Fruit fly (Drosophila melanogaster): ENCODE data around the gene CG5103.

CG5103 gene

DNA sequence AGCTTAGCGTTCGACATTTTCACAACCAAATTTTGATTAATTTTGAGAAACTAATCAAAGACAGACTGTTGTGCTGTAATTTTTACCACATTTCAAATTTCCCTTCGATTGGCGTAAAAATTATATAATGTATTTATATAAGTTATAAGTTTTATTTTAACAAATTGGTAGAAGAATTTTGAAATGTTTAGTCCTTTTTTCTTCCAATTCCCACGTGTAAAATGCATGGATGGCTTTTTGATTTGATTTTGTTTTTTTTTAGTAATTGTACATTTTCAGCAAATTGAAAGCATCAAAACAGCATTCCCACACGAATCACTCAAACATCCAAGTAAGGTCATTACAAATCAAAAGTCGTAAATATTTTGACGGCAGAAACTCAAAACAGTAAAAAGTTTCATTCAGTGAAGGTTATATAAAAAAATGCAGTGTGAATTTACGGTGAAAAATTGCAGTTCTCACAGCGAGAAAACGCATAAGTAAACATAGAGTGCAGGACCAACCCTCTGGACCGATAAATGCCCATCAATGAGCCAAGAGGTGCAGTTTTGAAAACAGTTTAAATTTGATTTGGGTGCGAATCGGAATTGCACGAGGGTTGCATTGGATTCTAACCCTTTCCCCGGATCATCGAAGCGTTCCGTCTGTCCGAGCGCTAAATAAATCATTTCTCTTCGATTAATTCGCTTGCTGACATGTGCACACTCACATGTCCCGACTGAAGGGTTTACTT, at the start of gene CG5103:
CG5103 (minus strand) TSS at position 51 of the 733 bp plus-strand sequence.
- no peak for TF ChIP-seq Clk (GFP tag; optimal IDR thresholded peaks at IDR 0.05)
- TF ChIP-seq CG11617 (GFP tag; optimal IDR thresholded peaks at IDR 0.05), result no peak
- no peak for TF ChIP-seq CG14711 (tag; optimal IDR thresholded peaks at IDR 0.05)
- TF ChIP-seq cnc (optimal IDR thresholded peaks at IDR 0.05), result no peak
- no peak for TF ChIP-seq Crg-1 (GFP tag; optimal IDR thresholded peaks at IDR 0.05)
- no peak for TF ChIP-seq CG7045 (GFP tag; optimal IDR thresholded peaks at IDR 0.05)
- no peak for TF ChIP-seq toe (GFP tag; optimal IDR thresholded peaks at IDR 0.05)
- no peak for TF ChIP-seq cic (GFP tag; optimal IDR thresholded peaks at IDR 0.05)
- TF ChIP-seq ovo (GFP tag; optimal IDR thresholded peaks at IDR 0.05), result no peak
- no peak for TF ChIP-seq CG1620 (GFP tag; optimal IDR thresholded peaks at IDR 0.05)
- no peak for TF ChIP-seq kay (GFP tag; ENCODE audit: borderline replicate concordance)
- no peak for TF ChIP-seq CG5204 (GFP tag; optimal IDR thresholded peaks at IDR 0.05)
- TF ChIP-seq bab1 (GFP tag; optimal IDR thresholded peaks at IDR 0.05), result no peak
- no peak for TF ChIP-seq CG7101 (tag; optimal IDR thresholded peaks at IDR 0.05)
- TF ChIP-seq CG12768 (GFP tag; optimal IDR thresholded peaks at IDR 0.05), result no peak

DNA sequence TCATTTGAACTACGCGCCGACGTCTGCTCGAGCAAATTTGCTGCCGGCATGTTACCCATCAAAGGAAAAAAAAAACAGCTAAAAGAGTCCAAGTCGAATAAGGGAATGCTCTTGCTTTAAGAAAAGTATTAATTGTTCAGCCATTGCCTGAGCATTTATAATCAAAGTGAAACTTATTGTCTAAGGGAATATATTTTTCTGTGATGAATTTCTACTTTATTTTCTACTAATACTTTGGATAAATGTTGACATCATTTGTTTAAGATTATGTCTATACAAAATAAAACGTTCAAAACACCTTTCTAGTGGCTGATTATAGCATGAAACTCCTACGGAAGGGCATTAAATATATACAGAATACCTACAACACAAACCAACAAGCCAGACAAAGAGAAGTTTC, 40.2 kb upstream of the CG5103 start:
- no peak for TF ChIP-seq kay (GFP tag; ENCODE audit: borderline replicate concordance)
- no peak for TF ChIP-seq toe (GFP tag; optimal IDR thresholded peaks at IDR 0.05)
- TF ChIP-seq CG5204 (GFP tag; optimal IDR thresholded peaks at IDR 0.05), result no peak
- no peak for TF ChIP-seq CG14711 (tag; optimal IDR thresholded peaks at IDR 0.05)
- TF ChIP-seq Hr96 (GFP tag; optimal IDR thresholded peaks at IDR 0.05), result no peak

DNA sequence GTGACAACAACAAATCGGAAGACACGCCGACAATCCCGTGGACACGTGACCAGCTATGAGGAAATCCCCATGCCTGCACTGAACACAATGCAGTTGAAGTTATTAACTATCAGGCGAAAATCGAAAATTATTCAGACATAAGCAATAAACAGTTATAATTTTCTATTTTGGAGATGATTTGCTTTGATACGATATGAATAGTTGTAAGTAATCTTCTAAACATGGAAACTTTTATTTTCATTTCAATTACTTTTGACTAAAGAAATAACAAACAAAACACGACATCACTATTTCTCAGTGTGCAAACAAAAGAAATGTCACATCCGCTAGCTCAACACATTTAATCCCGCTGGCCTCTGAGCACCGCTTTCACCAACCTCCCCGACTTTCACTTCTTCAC, 35.0 kb upstream of the CG5103 start:
- TF ChIP-seq tj (GFP tag; optimal IDR thresholded peaks at IDR 0.05) (no peak), pad (GFP tag; optimal IDR thresholded peaks at IDR 0.05) (no peak), Clk (GFP tag; optimal IDR thresholded peaks at IDR 0.05) (no peak), kay (GFP tag; ENCODE audit: borderline replicate concordance) (no peak), Mnt (GFP tag; optimal IDR thresholded peaks at IDR 0.05) (no peak), CG5204 (GFP tag; optimal IDR thresholded peaks at IDR 0.05) (no peak), CG7045 (GFP tag; optimal IDR thresholded peaks at IDR 0.05) (no peak), CG11617 (GFP tag; optimal IDR thresholded peaks at IDR 0.05) (no peak), ovo (GFP tag; optimal IDR thresholded peaks at IDR 0.05) (no peak), CG33017 (tag; optimal IDR thresholded peaks at IDR 0.05) (no peak), CG1620 (GFP tag; optimal IDR thresholded peaks at IDR 0.05) (no peak), cnc (optimal IDR thresholded peaks at IDR 0.05) (no peak), CG14711 (tag; optimal IDR thresholded peaks at IDR 0.05) (no peak), toe (GFP tag; optimal IDR thresholded peaks at IDR 0.05) (no peak), CG12768 (GFP tag; optimal IDR thresholded peaks at IDR 0.05) (no peak), CG7101 (tag; optimal IDR thresholded peaks at IDR 0.05) (no peak), bab1 (GFP tag; optimal IDR thresholded peaks at IDR 0.05) (no peak), cic (GFP tag; optimal IDR thresholded peaks at IDR 0.05) (no peak), Crg-1 (GFP tag; optimal IDR thresholded peaks at IDR 0.05) (no peak), Hr96 (GFP tag; optimal IDR thresholded peaks at IDR 0.05) (no peak)

DNA sequence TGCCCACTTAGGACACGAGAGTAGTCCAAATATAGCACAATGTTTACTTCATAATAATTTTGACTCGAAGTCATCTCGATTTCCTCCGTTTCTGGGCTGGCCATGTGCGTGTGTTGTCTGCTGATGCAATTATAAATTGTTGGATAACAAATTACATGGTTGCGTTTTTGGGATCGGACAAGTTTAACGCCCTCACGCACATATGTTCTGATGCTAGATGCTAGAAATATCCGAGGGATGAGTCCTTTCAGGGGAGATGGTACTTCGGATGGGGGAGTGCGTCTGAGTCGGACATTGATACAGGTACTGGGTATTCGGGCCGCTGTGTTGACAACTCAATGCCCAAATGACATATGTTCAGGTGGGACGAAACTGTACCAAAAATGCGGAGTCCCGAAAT, 21.9 kb upstream of the CG5103 start:
- TF ChIP-seq CG7045 (GFP tag; optimal IDR thresholded peaks at IDR 0.05), result no peak
- TF ChIP-seq tj (GFP tag; optimal IDR thresholded peaks at IDR 0.05), result no peak
- no peak for TF ChIP-seq CG14711 (tag; optimal IDR thresholded peaks at IDR 0.05)
- TF ChIP-seq toe (GFP tag; optimal IDR thresholded peaks at IDR 0.05), result no peak
- TF ChIP-seq ovo (GFP tag; optimal IDR thresholded peaks at IDR 0.05), result no peak
- no peak for TF ChIP-seq CG7101 (tag; optimal IDR thresholded peaks at IDR 0.05)
- no peak for TF ChIP-seq cnc (optimal IDR thresholded peaks at IDR 0.05)
- TF ChIP-seq CG33017 (tag; optimal IDR thresholded peaks at IDR 0.05), result no peak
- TF ChIP-seq CG11617 (GFP tag; optimal IDR thresholded peaks at IDR 0.05), result no peak
- no peak for TF ChIP-seq Crg-1 (GFP tag; optimal IDR thresholded peaks at IDR 0.05)
- TF ChIP-seq Mnt (GFP tag; optimal IDR thresholded peaks at IDR 0.05), result no peak
- no peak for TF ChIP-seq pad (GFP tag; optimal IDR thresholded peaks at IDR 0.05)
- no peak for TF ChIP-seq bab1 (GFP tag; optimal IDR thresholded peaks at IDR 0.05)
- no peak for TF ChIP-seq Hr96 (GFP tag; optimal IDR thresholded peaks at IDR 0.05)

DNA sequence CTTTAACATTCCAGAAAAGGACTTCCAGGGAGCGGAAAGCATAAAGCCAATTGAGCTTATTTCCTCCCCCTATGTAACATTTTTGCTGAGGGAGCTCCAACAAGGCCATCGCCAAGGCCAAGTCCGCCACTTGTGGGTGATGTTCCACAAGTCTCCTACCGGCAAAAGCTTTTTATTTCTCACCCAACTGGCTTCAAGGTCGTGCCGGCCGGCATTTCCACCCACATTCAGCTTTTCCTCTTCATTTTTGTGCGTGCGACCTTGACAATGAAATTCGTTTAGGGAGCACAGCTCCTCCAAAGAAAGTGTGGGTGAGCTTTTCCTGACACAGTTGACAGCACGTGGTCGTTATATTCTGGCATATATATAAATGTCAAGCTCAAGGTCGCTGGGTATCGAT, 11.7 kb upstream of the CG5103 start:
- TF ChIP-seq Clk (GFP tag; optimal IDR thresholded peaks at IDR 0.05), result no peak
- no peak for TF ChIP-seq CG11617 (GFP tag; optimal IDR thresholded peaks at IDR 0.05)
- no peak for TF ChIP-seq cic (GFP tag; optimal IDR thresholded peaks at IDR 0.05)
- TF ChIP-seq CG7101 (tag; optimal IDR thresholded peaks at IDR 0.05), result no peak
- TF ChIP-seq ovo (GFP tag; optimal IDR thresholded peaks at IDR 0.05), result no peak
- no peak for TF ChIP-seq kay (GFP tag; ENCODE audit: borderline replicate concordance)
- TF ChIP-seq CG7045 (GFP tag; optimal IDR thresholded peaks at IDR 0.05), result no peak
- TF ChIP-seq Mnt (GFP tag; optimal IDR thresholded peaks at IDR 0.05), result no peak
- TF ChIP-seq Hr96 (GFP tag; optimal IDR thresholded peaks at IDR 0.05), result no peak
- no peak for TF ChIP-seq pad (GFP tag; optimal IDR thresholded peaks at IDR 0.05)
- TF ChIP-seq CG5204 (GFP tag; optimal IDR thresholded peaks at IDR 0.05), result no peak
- no peak for TF ChIP-seq cnc (optimal IDR thresholded peaks at IDR 0.05)
- no peak for TF ChIP-seq tj (GFP tag; optimal IDR thresholded peaks at IDR 0.05)
- TF ChIP-seq CG12768 (GFP tag; optimal IDR thresholded peaks at IDR 0.05), result no peak
- TF ChIP-seq Crg-1 (GFP tag; optimal IDR thresholded peaks at IDR 0.05), result no peak
- no peak for TF ChIP-seq CG1620 (GFP tag; optimal IDR thresholded peaks at IDR 0.05)
- TF ChIP-seq bab1 (GFP tag; optimal IDR thresholded peaks at IDR 0.05), result no peak
- no peak for TF ChIP-seq CG33017 (tag; optimal IDR thresholded peaks at IDR 0.05)

DNA sequence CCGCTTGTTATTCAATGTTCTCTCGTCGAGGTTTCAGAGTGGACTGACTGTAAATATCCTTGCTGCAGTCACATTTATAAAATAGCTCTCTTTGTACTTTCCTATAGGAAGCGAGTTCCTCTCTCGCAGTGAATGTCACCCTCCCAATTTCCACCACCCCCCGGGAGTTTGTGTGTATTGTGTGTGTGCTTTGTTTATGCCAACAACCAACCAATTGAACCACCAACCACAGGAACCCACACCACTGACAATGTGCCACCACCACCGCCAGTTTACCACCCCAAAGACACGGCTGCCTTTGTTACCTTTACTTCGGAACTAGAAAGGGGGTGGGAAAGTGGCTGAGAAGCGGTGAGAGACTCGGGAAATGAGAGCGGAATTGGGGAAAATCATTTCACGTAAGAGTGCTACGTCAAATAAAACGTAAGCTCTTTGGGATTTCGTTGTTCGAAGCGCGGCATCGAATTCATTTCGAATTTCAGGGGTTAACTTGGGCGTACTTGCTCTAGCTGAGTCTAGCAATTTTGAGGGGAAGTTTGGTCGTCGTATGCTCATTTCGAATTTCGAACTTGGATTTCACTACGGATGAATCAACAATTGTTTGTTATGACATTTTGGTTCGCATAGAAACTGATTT, 10.4 kb upstream of the CG5103 start, which contains the start of gene grim:
grim (minus strand) TSS at position 51 of the 637 bp plus-strand sequence.
- TF ChIP-seq pad (GFP tag; optimal IDR thresholded peaks at IDR 0.05) (peak; percentile 88), CG7045 (GFP tag; optimal IDR thresholded peaks at IDR 0.05) (no peak), cic (GFP tag; optimal IDR thresholded peaks at IDR 0.05) (no peak)

All from whole organism, adult.